Worm (Caenorhabditis elegans) whole organism, midembryonic: ENCODE data around the gene F56F11.1.

Experiments used
- T22C8.4 ChIP-seq: fragments of 200-800 bp; sonication (Bioruptor generic); IDR thresholded peaks from 2 replicates; pipeline ENCODE4 v1.3.6; 2022; ENCODE audit warnings: missing genetic modification characterization, missing compliant biosample characterization
- flt-1 ChIP-seq: fragments of 200-800 bp; sonication (Bioruptor generic); IDR thresholded peaks from 2 replicates; pipeline ENCODE4 v1.3.6; 2022; ENCODE audit warnings: missing genetic modification characterization, missing compliant biosample characterization
- klf-2 ChIP-seq: fragments of 200-800 bp; sonication (Bioruptor generic); conservative IDR thresholded peaks from 2 replicates; pipeline ENCODE4 v1.3.6; 2022; ENCODE audit warnings: missing genetic modification reagents, missing genetic modification characterization, missing compliant biosample characterization
- med-1 ChIP-seq: sonication (generic microtip); optimal IDR thresholded peaks from 2 replicates; lab custom pipeline; 2017; ENCODE audit warnings: missing genetic modification characterization, mild to moderate bottlenecking, missing compliant biosample characterization, antibody characterized with exemption, missing genetic modification reagents; ENCODE audit not compliant: insufficient read depth
- ref-1 ChIP-seq: fragments of 200-800 bp; sonication (Bioruptor generic); conservative IDR thresholded peaks from 2 replicates; pipeline ENCODE4 v1.3.6; 2022; ENCODE audit warnings: missing genetic modification reagents, missing genetic modification characterization, missing compliant biosample characterization
- tab-1 ChIP-seq: fragments of 200-800 bp; sonication (Bioruptor generic); IDR thresholded peaks from 2 replicates; pipeline ENCODE4 v1.3.6; 2022; ENCODE audit warnings: missing genetic modification characterization, missing compliant biosample characterization
- ztf-23 ChIP-seq: fragments of 200-800 bp; sonication (Bioruptor generic); IDR thresholded peaks from 2 replicates; pipeline ENCODE4 v1.3.6; 2022; ENCODE audit warnings: missing genetic modification reagents, missing genetic modification characterization, missing compliant biosample characterization
- ztf-29 ChIP-seq: fragments of 200-800 bp; sonication (Bioruptor generic); IDR thresholded peaks from 2 replicates; pipeline ENCODE4 v1.3.6; 2022; ENCODE audit warnings: missing genetic modification reagents, missing genetic modification characterization, missing compliant biosample characterization

- TF ChIP-seq flt-1 (GFP tag; lab: Robert Waterston, UW) (no peak), T22C8.4 (GFP tag; lab: Robert Waterston, UW) (no peak), ztf-23 (no peak), tab-1 (GFP tag; lab: Robert Waterston, UW) (no peak), med-1 (no peak), klf-2 (GFP tag; lab: Robert Waterston, UW) (no peak), ref-1 (GFP tag; lab: Robert Waterston, UW) (no peak), ztf-29 (GFP tag; lab: Robert Waterston, UW) (no peak)
Observed at ce11 chrIII:2912916-2913315, 21.4 kb downstream of the F56F11.1 start.
